Worm (Caenorhabditis elegans) whole organism, mixed stage, embryonic: ENCODE measurements around the gene F32D8.13.

Source experiments
- M03D4.4 ChIP-seq: sonication (generic microtip); optimal IDR thresholded peaks from 2 replicates; lab custom pipeline; 2017; ENCODE audit warnings: mild to moderate bottlenecking, missing genetic modification characterization, missing compliant biosample characterization
- bed-3 ChIP-seq: fragments of 200-800 bp; sonication (Bioruptor generic); optimal IDR thresholded peaks from 3 replicates; lab custom pipeline; 2018; ENCODE audit warnings: mild to moderate bottlenecking, missing genetic modification characterization, moderate library complexity, missing compliant biosample characterization
- blmp-1 ChIP-seq: fragments of 150-350 bp; optimal IDR thresholded peaks from 2 replicates; lab custom pipeline; 2014; ENCODE audit warnings: missing biosample characterization, missing genetic modification characterization
- ceh-39 ChIP-seq: fragments of 150-350 bp; optimal IDR thresholded peaks from 2 replicates; lab custom pipeline; 2014; ENCODE audit warnings: missing biosample characterization, missing genetic modification characterization
- ceh-43 ChIP-seq: fragments of 200-800 bp; sonication (Bioruptor generic); optimal IDR thresholded peaks from 2 replicates; lab custom pipeline; 2018; ENCODE audit warnings: mild to moderate bottlenecking, missing genetic modification characterization, moderate library complexity, missing compliant biosample characterization
- ceh-83 ChIP-seq: fragments of 200-800 bp; sonication (Bioruptor generic); optimal IDR thresholded peaks from 2 replicates; lab custom pipeline; 2018; ENCODE audit warnings: mild to moderate bottlenecking, missing genetic modification characterization, missing compliant biosample characterization
- ces-1 ChIP-seq: fragments of 150-350 bp; optimal IDR thresholded peaks from 2 replicates; lab custom pipeline; 2014; ENCODE audit warnings: missing biosample characterization, missing genetic modification reagents, missing genetic modification characterization
- cnd-1 ChIP-seq: fragments of 200-800 bp; sonication (Bioruptor generic); optimal IDR thresholded peaks from 2 replicates; lab custom pipeline; 2018; ENCODE audit warnings: mild to moderate bottlenecking, missing genetic modification characterization, missing compliant biosample characterization
- drap-1 ChIP-seq: fragments of 200-800 bp; sonication (Bioruptor generic); optimal IDR thresholded peaks from 3 replicates; lab custom pipeline; 2018; ENCODE audit warnings: mild to moderate bottlenecking, missing genetic modification characterization, missing compliant biosample characterization
- flh-1 ChIP-seq: fragments of 200-800 bp; sonication (Bioruptor generic); optimal IDR thresholded peaks from 2 replicates; lab custom pipeline; 2018; ENCODE audit warnings: mild to moderate bottlenecking, missing genetic modification characterization, moderate library complexity, missing compliant biosample characterization
- ham-2 ChIP-seq: fragments of 200-800 bp; sonication (Bioruptor generic); optimal IDR thresholded peaks from 2 replicates; lab custom pipeline; 2018; ENCODE audit warnings: mild to moderate bottlenecking, missing genetic modification characterization, missing compliant biosample characterization
- hlh-1 ChIP-seq: fragments of 150-350 bp; optimal IDR thresholded peaks from 2 replicates; lab custom pipeline; 2014; ENCODE audit warnings: missing biosample characterization, missing genetic modification reagents, missing genetic modification characterization
- lin-13 ChIP-seq: fragments of 150-350 bp; optimal IDR thresholded peaks from 2 replicates; lab custom pipeline; 2014; ENCODE audit warnings: missing biosample characterization, missing genetic modification characterization
- lin-32 ChIP-seq: fragments of 200-800 bp; sonication (Bioruptor generic); optimal IDR thresholded peaks from 2 replicates; lab custom pipeline; 2018; ENCODE audit warnings: mild to moderate bottlenecking, missing genetic modification characterization, missing compliant biosample characterization
- lsy-2 ChIP-seq: fragments of 150-350 bp; optimal IDR thresholded peaks from 2 replicates; lab custom pipeline; 2014; ENCODE audit warnings: missing biosample characterization, missing genetic modification characterization
- mep-1 ChIP-seq: fragments of 150-350 bp; optimal IDR thresholded peaks from 2 replicates; lab custom pipeline; 2017; ENCODE audit warnings: missing biosample characterization, missing genetic modification reagents, missing genetic modification characterization, inconsistent platforms
- mls-2 ChIP-seq: sonication (generic microtip); optimal IDR thresholded peaks from 2 replicates; lab custom pipeline; 2016; ENCODE audit warnings: mild to moderate bottlenecking, missing genetic modification characterization, moderate library complexity, missing compliant biosample characterization
- nhr-12 ChIP-seq: fragments of 150-350 bp; optimal IDR thresholded peaks from 2 replicates; lab custom pipeline; 2014; ENCODE audit warnings: missing biosample characterization, missing genetic modification characterization
- nhr-2 ChIP-seq: fragments of 150-350 bp; optimal IDR thresholded peaks from 2 replicates; lab custom pipeline; 2014; ENCODE audit warnings: missing biosample characterization, missing genetic modification characterization
- nhr-237 ChIP-seq: fragments of 150-350 bp; optimal IDR thresholded peaks from 2 replicates; lab custom pipeline; 2014; ENCODE audit warnings: missing biosample characterization, missing genetic modification characterization
- nhr-28 ChIP-seq: fragments of 150-350 bp; optimal IDR thresholded peaks from 2 replicates; lab custom pipeline; 2014; ENCODE audit warnings: missing biosample characterization, missing genetic modification characterization
- nhr-76 ChIP-seq: sonication (generic microtip); optimal IDR thresholded peaks from 2 replicates; lab custom pipeline; 2017; ENCODE audit warnings: missing biosample characterization, missing genetic modification characterization
- pha-4 ChIP-seq: fragments of 150-350 bp; optimal IDR thresholded peaks from 2 replicates; lab custom pipeline; 2018; ENCODE audit warnings: missing biosample characterization, missing genetic modification reagents, missing genetic modification characterization
- sem-2 ChIP-seq: fragments of 200-800 bp; sonication (Bioruptor generic); optimal IDR thresholded peaks from 2 replicates; lab custom pipeline; 2018; ENCODE audit warnings: mild to moderate bottlenecking, missing genetic modification characterization, missing compliant biosample characterization
- sptf-1 ChIP-seq: sonication (generic microtip); optimal IDR thresholded peaks from 2 replicates; lab custom pipeline; 2017; ENCODE audit warnings: mild to moderate bottlenecking, missing genetic modification characterization, moderate library complexity, missing compliant biosample characterization
- tbx-8 ChIP-seq: fragments of 200-800 bp; sonication (Bioruptor generic); optimal IDR thresholded peaks from 2 replicates; lab custom pipeline; 2018; ENCODE audit warnings: mild to moderate bottlenecking, missing genetic modification characterization, moderate library complexity, missing compliant biosample characterization
- unc-120 ChIP-seq: sonication (generic microtip); optimal IDR thresholded peaks from 2 replicates; lab custom pipeline; 2017; ENCODE audit warnings: missing genetic modification characterization, missing compliant biosample characterization; ENCODE audit not compliant: poor library complexity, severe bottlenecking
- unc-39 ChIP-seq: fragments of 150-350 bp; optimal IDR thresholded peaks from 2 replicates; lab custom pipeline; 2014; ENCODE audit warnings: missing biosample characterization, missing genetic modification characterization
- unc-62 ChIP-seq: fragments of 150-350 bp; optimal IDR thresholded peaks from 2 replicates; lab custom pipeline; 2014; ENCODE audit warnings: missing biosample characterization, missing genetic modification reagents, missing genetic modification characterization
- zip-8 ChIP-seq: fragments of 150-350 bp; optimal IDR thresholded peaks from 2 replicates; lab custom pipeline; 2014; ENCODE audit warnings: missing biosample characterization, missing genetic modification characterization
- ztf-11 ChIP-seq: fragments of 150-350 bp; optimal IDR thresholded peaks from 2 replicates; lab custom pipeline; 2014; ENCODE audit warnings: missing biosample characterization, missing genetic modification characterization

The F32D8.13 gene

DNA sequence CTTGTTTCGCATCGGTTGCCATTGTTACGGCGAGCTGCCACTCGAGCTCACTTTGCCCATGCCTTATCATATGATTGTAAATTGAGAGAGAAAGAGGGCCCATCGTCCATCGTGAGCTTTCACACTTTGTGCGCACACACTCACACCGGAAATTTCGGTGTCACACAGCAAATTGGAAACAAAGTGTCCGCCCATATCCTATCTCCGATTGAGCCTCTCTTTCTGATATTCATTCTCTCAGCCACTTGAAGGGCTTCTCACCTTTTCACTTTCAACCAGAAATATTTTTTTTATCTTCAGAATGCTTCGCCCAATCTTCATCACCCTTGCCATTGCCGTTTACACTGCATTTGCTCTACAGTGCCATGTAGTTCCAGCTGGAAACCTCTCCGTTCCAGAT, 33.2 kb upstream of the F32D8.13 start, which contains the start of gene F58B4.3:
Gene F58B4.3, plus strand, starts transcription at position 301 of the 400 bp plus-strand sequence.
- TF ChIP-seq unc-39 (no peak), lin-13 (tag; lab: Kevin White, UChicago) (no peak), nhr-2 (no peak), nhr-237 (tag; lab: Kevin White, UChicago) (no peak), pha-4 (no peak), tbx-8 (GFP tag; lab: Kevin White, UChicago) (no peak), ham-2 (GFP tag; lab: Kevin White, UChicago) (no peak), M03D4.4 (tag; lab: Kevin White, UChicago) (no peak), hlh-1 (no peak)

DNA sequence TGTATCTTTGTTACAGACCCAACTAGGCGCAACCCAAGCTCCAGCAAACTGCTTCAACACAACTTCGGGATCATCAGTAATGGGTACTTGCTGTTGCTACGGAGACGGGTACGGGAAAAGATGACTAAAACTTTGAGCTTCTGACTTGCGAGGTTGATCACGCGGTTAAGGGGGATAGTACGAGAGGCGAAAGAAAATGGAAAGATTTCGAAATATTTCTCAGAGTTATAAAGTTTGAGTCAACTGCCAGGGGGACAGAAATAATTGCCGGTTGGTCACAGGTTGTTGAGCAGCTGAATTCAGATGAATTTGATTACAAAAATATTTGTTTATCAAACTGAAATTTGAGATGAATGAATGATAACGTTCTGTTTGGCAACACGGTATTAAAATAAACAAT, 29.3 kb upstream of the F32D8.13 start:
- TF ChIP-seq ztf-11 (tag; lab: Kevin White, UChicago) = no peak
- no peak for TF ChIP-seq nhr-12
- TF ChIP-seq ceh-83 (GFP tag; lab: Kevin White, UChicago) = no peak
- TF ChIP-seq unc-120 (tag; lab: Kevin White, UChicago) = no peak
- no peak for TF ChIP-seq flh-1 (GFP tag; lab: Kevin White, UChicago)
- TF ChIP-seq ces-1 (GFP tag; lab: Kevin White, UChicago) = no peak
- TF ChIP-seq pha-4 = no peak
- no peak for TF ChIP-seq lsy-2
- TF ChIP-seq nhr-76 = no peak
- TF ChIP-seq unc-62 = no peak
- TF ChIP-seq sptf-1 (tag; lab: Kevin White, UChicago) = no peak
- TF ChIP-seq blmp-1 = no peak
- no peak for TF ChIP-seq ceh-39
- TF ChIP-seq lin-32 = no peak

DNA sequence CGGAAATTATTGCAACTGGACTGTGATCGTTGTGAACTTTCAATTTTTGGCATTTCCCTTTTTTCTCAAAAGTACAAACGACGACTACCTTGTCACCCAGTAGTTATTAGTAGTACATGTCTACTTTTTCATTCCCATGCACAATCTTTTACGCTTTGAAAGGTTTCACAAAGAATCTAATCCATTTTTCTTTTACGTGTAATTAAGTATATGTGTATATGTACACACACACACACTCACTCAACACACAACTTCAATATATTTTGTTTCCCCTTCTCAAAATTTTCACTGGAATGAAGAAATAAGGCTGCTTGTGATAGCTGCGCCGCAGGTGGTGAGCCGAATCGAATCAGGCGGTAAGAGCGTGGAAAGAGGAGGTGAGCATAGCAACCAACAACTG, 28.4 kb upstream of the F32D8.13 start, which contains the start of gene F58B4.6:
Gene F58B4.6, plus strand, starts transcription at position 301 of the 400 bp plus-strand sequence.
- TF ChIP-seq ces-1 (GFP tag; lab: Kevin White, UChicago) (peak; percentile 28), zip-8 (tag; lab: Kevin White, UChicago) (no peak)

DNA sequence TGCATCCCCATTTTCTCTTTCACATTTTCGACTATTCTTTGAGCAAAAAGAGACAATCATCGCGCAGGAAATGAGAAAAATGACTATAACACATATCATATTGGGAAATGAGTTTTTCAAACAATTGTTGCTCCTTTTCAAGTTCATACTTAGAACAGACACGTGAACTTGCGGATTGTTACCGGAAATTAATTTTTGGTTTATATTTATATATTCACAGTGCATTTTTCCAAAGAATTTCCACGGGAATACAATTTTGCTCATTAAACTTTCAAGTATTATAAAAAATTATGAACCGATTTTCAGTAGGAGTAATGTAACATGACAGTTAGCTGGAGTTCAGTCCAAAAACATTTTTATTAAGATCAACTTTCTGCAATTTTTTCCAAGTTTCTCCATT, 26.9 kb upstream of the F32D8.13 start, which contains the start of gene F58B4.7:
Gene F58B4.7, minus strand, starts transcription at position 101 of the 400 bp plus-strand sequence.
- no peak for TF ChIP-seq nhr-76
- TF ChIP-seq sem-2 (GFP tag; lab: Kevin White, UChicago) = no peak
- TF ChIP-seq mls-2 = no peak

DNA sequence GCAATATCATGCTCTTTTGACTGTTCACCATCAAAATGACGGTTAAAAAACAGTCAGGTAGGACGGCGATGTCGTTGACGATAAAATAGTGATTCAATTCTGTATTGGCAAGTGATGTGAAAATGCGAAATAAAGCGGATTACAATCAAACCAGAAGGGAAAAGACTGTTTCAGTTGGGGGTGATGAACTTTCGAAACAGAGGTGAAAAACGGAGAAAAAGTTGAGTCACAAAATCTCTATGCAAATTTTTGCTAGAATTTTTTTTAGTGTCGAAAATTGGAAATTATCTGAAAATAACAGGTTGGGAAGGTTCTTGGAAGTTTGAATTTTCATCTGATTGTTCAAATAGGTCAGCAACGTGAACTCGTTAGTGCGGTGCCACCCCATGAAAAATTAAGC, 25.4 kb upstream of the F32D8.13 start, which contains the start of gene nas-31:
Gene nas-31, minus strand, starts transcription at position 101 of the 400 bp plus-strand sequence.
- TF ChIP-seq M03D4.4 (tag; lab: Kevin White, UChicago) (no peak), sptf-1 (tag; lab: Kevin White, UChicago) (no peak), ceh-43 (GFP tag; lab: Kevin White, UChicago) (no peak), bed-3 (no peak), blmp-1 (no peak), nhr-237 (tag; lab: Kevin White, UChicago) (no peak), drap-1 (GFP tag; lab: Kevin White, UChicago) (no peak), ces-1 (GFP tag; lab: Kevin White, UChicago) (no peak), mep-1 (tag; lab: Kevin White, UChicago) (no peak), mls-2 (no peak), cnd-1 (no peak), ztf-11 (tag; lab: Kevin White, UChicago) (no peak), sem-2 (GFP tag; lab: Kevin White, UChicago) (no peak)

DNA sequence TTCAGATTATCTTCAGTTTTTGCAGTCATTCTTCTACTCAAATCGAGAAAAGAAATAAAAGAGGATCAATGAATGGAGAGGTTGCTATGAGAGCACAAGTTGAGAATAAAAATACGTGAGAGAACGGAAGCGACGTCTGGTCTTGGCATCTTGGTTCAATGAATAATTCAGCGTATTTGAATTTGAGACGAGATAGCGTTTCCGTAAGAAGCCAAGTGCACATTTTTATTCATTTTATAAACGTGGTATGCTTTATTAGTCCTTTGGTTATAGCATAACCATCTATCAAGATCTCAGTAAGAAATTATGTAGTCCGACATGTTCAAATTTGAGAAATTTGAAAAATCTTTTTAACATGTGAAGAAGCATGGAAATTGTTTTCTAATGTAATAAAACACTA, 22.0 kb upstream of the F32D8.13 start, which contains the start of gene F58B4.2:
Gene F58B4.2, minus strand, starts transcription at position 101 of the 400 bp plus-strand sequence.
- no peak for TF ChIP-seq bed-3
- no peak for TF ChIP-seq nhr-237 (tag; lab: Kevin White, UChicago)
- TF ChIP-seq unc-62 = no peak
- TF ChIP-seq M03D4.4 (tag; lab: Kevin White, UChicago) = no peak
- no peak for TF ChIP-seq nhr-2
- TF ChIP-seq lsy-2 = no peak
- TF ChIP-seq unc-120 (tag; lab: Kevin White, UChicago) = no peak
- no peak for TF ChIP-seq drap-1 (GFP tag; lab: Kevin White, UChicago)
- TF ChIP-seq ceh-43 (GFP tag; lab: Kevin White, UChicago) = no peak
- no peak for TF ChIP-seq hlh-1
- no peak for TF ChIP-seq lin-32
- no peak for TF ChIP-seq nhr-28 (tag; lab: Kevin White, UChicago)
- no peak for TF ChIP-seq ham-2 (GFP tag; lab: Kevin White, UChicago)
- TF ChIP-seq nhr-76 = no peak
- no peak for TF ChIP-seq cnd-1
